Worm (Caenorhabditis elegans): ENCODE data around the gene glb-6.
A peak's percentile ranks its signal among the peaks of the same experiment; 100 is the strongest.

Gene glb-6

ce11 chrV:5525208-5525607 lies 45.1 kb downstream of the glb-6 start:
- TF ChIP-seq peb-1 (tag; optimal IDR thresholded peaks at IDR 0.05) (no peak), crh-2 (tag; optimal IDR thresholded peaks at IDR 0.05) (no peak), mbf-1 (tag; optimal IDR thresholded peaks at IDR 0.05) (no peak), snpc-4 (tag; optimal IDR thresholded peaks at IDR 0.05) (no peak), lsy-2 (tag; optimal IDR thresholded peaks at IDR 0.05) (no peak), nhr-6 (tag; optimal IDR thresholded peaks at IDR 0.05) (no peak), sma-9 (GFP tag; optimal IDR thresholded peaks at IDR 0.05) (no peak), sma-9 (tag; optimal IDR thresholded peaks at IDR 0.05) (no peak), elt-1 (tag; optimal IDR thresholded peaks at IDR 0.05) (no peak), ztf-1 (GFP tag; conservative IDR thresholded peaks at IDR 0.05) (no peak), ZK546.5 (tag; optimal IDR thresholded peaks at IDR 0.05) (no peak), nhr-21 (tag; optimal IDR thresholded peaks at IDR 0.05) (no peak), nhr-77 (tag; optimal IDR thresholded peaks at IDR 0.05) (no peak), C34F6.9 (tag; optimal IDR thresholded peaks at IDR 0.05) (no peak), lin-39 (tag; optimal IDR thresholded peaks at IDR 0.05) (no peak), dmd-4 (tag; optimal IDR thresholded peaks at IDR 0.05) (no peak), skn-1 (tag; optimal IDR thresholded peaks at IDR 0.05) (no peak), ceh-16 (tag; optimal IDR thresholded peaks at IDR 0.05) (no peak), nhr-25 (tag; optimal IDR thresholded peaks at IDR 0.05) (no peak), mab-5 (tag; optimal IDR thresholded peaks at IDR 0.05) (no peak)

ce11 chrV:5523260-5523659 lies 47.1 kb downstream of the glb-6 start:
- TF ChIP-seq nhr-25 (tag; optimal IDR thresholded peaks at IDR 0.05) (peak; percentile 43), nhr-129 (tag; optimal IDR thresholded peaks at IDR 0.05) (peak; percentile 5), ztf-11 (tag; optimal IDR thresholded peaks at IDR 0.05) (no peak), nhr-23 (tag; optimal IDR thresholded peaks at IDR 0.05) (peak; percentile 74), gmeb-1 (tag; optimal IDR thresholded peaks at IDR 0.05) (no peak), elt-1 (tag; optimal IDR thresholded peaks at IDR 0.05) (peak; percentile 96), lin-13 (GFP tag; optimal IDR thresholded peaks at IDR 0.05) (no peak), sma-9 (GFP tag; optimal IDR thresholded peaks at IDR 0.05) (peak; percentile 49), sma-9 (tag; optimal IDR thresholded peaks at IDR 0.05) (no peak), sem-4 (tag; optimal IDR thresholded peaks at IDR 0.05) (peak; percentile 26), ceh-16 (tag; optimal IDR thresholded peaks at IDR 0.05) (peak; percentile 94), ztf-4 (tag; optimal IDR thresholded peaks at IDR 0.05) (no peak), blmp-1 (tag; optimal IDR thresholded peaks at IDR 0.05; ENCODE audit: insufficient read depth) (peak; percentile 19), snpc-4 (tag; optimal IDR thresholded peaks at IDR 0.05) (no peak), lin-39 (tag; optimal IDR thresholded peaks at IDR 0.05) (no peak)

- TF ChIP-seq nhr-237 (tag; optimal IDR thresholded peaks at IDR 0.05), result no peak
- no peak for TF ChIP-seq nhr-77 (tag; optimal IDR thresholded peaks at IDR 0.05)
- no peak for TF ChIP-seq C34F6.9 (tag; optimal IDR thresholded peaks at IDR 0.05)
- TF ChIP-seq ama-1 (optimal IDR thresholded peaks at IDR 0.05), result no peak
- TF ChIP-seq crh-2 (tag; optimal IDR thresholded peaks at IDR 0.05), result no peak
- TF ChIP-seq mdl-1 (tag; optimal IDR thresholded peaks at IDR 0.05), result no peak
- no peak for TF ChIP-seq R02D3.7 (tag; optimal IDR thresholded peaks at IDR 0.05)
- TF ChIP-seq nhr-11 (tag; optimal IDR thresholded peaks at IDR 0.05), result no peak
- TF ChIP-seq zag-1 (tag; optimal IDR thresholded peaks at IDR 0.05), result no peak
- TF ChIP-seq sma-9 (GFP tag; optimal IDR thresholded peaks at IDR 0.05), result no peak
- no peak for TF ChIP-seq sma-9 (tag; optimal IDR thresholded peaks at IDR 0.05)
- TF ChIP-seq lin-11 (tag; optimal IDR thresholded peaks at IDR 0.05), result no peak
- TF ChIP-seq ztf-11 (tag; optimal IDR thresholded peaks at IDR 0.05), result no peak
- no peak for TF ChIP-seq lsy-2 (tag; optimal IDR thresholded peaks at IDR 0.05)
- no peak for TF ChIP-seq unc-62 (GFP tag; optimal IDR thresholded peaks at IDR 0.05)
- TF ChIP-seq sma-3 (GFP tag; optimal IDR thresholded peaks at IDR 0.05), result peak; percentile 24
- no peak for TF ChIP-seq ztf-1 (GFP tag; conservative IDR thresholded peaks at IDR 0.05)
- peak; percentile 47 for TF ChIP-seq fos-1 (tag; optimal IDR thresholded peaks at IDR 0.05)
- peak; percentile 19 for TF ChIP-seq nhr-129 (tag; optimal IDR thresholded peaks at IDR 0.05)
- TF ChIP-seq nhr-23 (tag; optimal IDR thresholded peaks at IDR 0.05), result no peak
- no peak for TF ChIP-seq nhr-25 (tag; optimal IDR thresholded peaks at IDR 0.05)
- no peak for TF ChIP-seq gmeb-1 (tag; optimal IDR thresholded peaks at IDR 0.05)
- TF ChIP-seq sem-4 (tag; optimal IDR thresholded peaks at IDR 0.05), result no peak
- TF ChIP-seq nhr-10 (tag; optimal IDR thresholded peaks at IDR 0.05), result no peak
- no peak for TF ChIP-seq elt-3 (tag; optimal IDR thresholded peaks at IDR 0.05)
- no peak for TF ChIP-seq snpc-4 (tag; optimal IDR thresholded peaks at IDR 0.05)
- peak; percentile 30 for TF ChIP-seq blmp-1 (tag; optimal IDR thresholded peaks at IDR 0.05; ENCODE audit: insufficient read depth)
- TF ChIP-seq elt-1 (tag; optimal IDR thresholded peaks at IDR 0.05), result no peak
- no peak for TF ChIP-seq aly-2 (tag; optimal IDR thresholded peaks at IDR 0.05)
These were observed 48.5 kb downstream of the glb-6 start, which contains the start of gene hir-1 for ce11 chrV:5521735-5522241. Gene hir-1 (plus strand): TSS chrV:5522139.

Data from whole organism, L2 larva.